Worm (Caenorhabditis elegans) whole organism, young adult: ENCODE data around the gene B0212.3.

ENCODE experiments used
- B0261.1 ChIP-seq: sonication (generic microtip); optimal IDR thresholded peaks from 2 replicates; lab custom pipeline; 2016; ENCODE audit warnings: mild to moderate bottlenecking, missing genetic modification characterization, moderate library complexity, missing compliant biosample characterization
- F23B12.7 ChIP-seq: sonication (generic microtip); optimal IDR thresholded peaks from 2 replicates; lab custom pipeline; 2017; ENCODE audit warnings: missing genetic modification characterization, mild to moderate bottlenecking, missing compliant biosample characterization, antibody characterized with exemption, moderate library complexity; ENCODE audit not compliant: insufficient read depth
- F57C9.4 ChIP-seq: sonication (generic microtip); optimal IDR thresholded peaks from 2 replicates; lab custom pipeline; 2017; ENCODE audit warnings: mild to moderate bottlenecking, missing genetic modification characterization, missing compliant biosample characterization
- K11D2.4 ChIP-seq: fragments of 200-800 bp; sonication (Bioruptor generic); IDR thresholded peaks from 2 replicates; pipeline ENCODE4 v1.3.6; 2022; ENCODE audit warnings: missing genetic modification reagents, missing genetic modification characterization, missing compliant biosample characterization
- Y79H2A.3 ChIP-seq: fragments of 200-800 bp; sonication (Bioruptor generic); conservative IDR thresholded peaks from 2 replicates; pipeline ENCODE4 v1.3.6; 2022; ENCODE audit warnings: missing genetic modification reagents, missing genetic modification characterization, missing compliant biosample characterization
- ama-1 ChIP-seq, 3 experiments: fragments of 150-350 bp in 1 of 3; sonication (generic microtip) in 2 of 3; optimal IDR thresholded peaks; 2 replicates each; lab custom pipeline; 2014 to 2018; ENCODE audit warnings: missing biosample characterization in 2 of 3, missing genetic modification characterization in 2 of 3, missing genetic modification reagents in 2 of 3
- aptf-2 ChIP-seq: fragments of 200-800 bp; sonication (Bioruptor generic); conservative IDR thresholded peaks from 2 replicates; pipeline ENCODE4 v1.3.6; 2022; ENCODE audit warnings: missing genetic modification reagents, missing genetic modification characterization, missing compliant biosample characterization
- attf-6 ChIP-seq: fragments of 200-800 bp; sonication (Bioruptor generic); IDR thresholded peaks from 2 replicates; pipeline ENCODE4 v1.3.6; 2022; ENCODE audit warnings: missing genetic modification reagents, missing genetic modification characterization, missing compliant biosample characterization
- bed-1 ChIP-seq: fragments of 200-800 bp; sonication (Bioruptor generic); IDR thresholded peaks from 2 replicates; pipeline ENCODE4 v1.3.6; 2022; ENCODE audit warnings: missing genetic modification reagents, missing genetic modification characterization, missing compliant biosample characterization
- bed-2 ChIP-seq: fragments of 200-800 bp; sonication (Bioruptor generic); IDR thresholded peaks from 2 replicates; pipeline ENCODE4 v1.3.6; 2022; ENCODE audit warnings: missing genetic modification reagents, missing genetic modification characterization, missing compliant biosample characterization
- ceh-79 ChIP-seq: sonication (generic microtip); optimal IDR thresholded peaks from 2 replicates; lab custom pipeline; 2017; ENCODE audit warnings: mild to moderate bottlenecking, missing genetic modification characterization, missing compliant biosample characterization
- ceh-91 ChIP-seq: fragments of 200-800 bp; sonication (Bioruptor generic); IDR thresholded peaks from 2 replicates; pipeline ENCODE4 v1.3.6; 2022; ENCODE audit warnings: missing genetic modification reagents, missing genetic modification characterization, missing compliant biosample characterization
- die-1 ChIP-seq: sonication (generic microtip); optimal IDR thresholded peaks from 2 replicates; lab custom pipeline; 2016; ENCODE audit warnings: missing genotype, mild to moderate bottlenecking, missing genetic modification characterization, missing compliant biosample characterization
- dox-1 ChIP-seq: fragments of 200-800 bp; sonication (Bioruptor generic); IDR thresholded peaks from 2 replicates; pipeline ENCODE4 v1.3.6; 2022; ENCODE audit warnings: missing genetic modification reagents, missing genetic modification characterization, missing compliant biosample characterization
- dpff-1 ChIP-seq: sonication (generic microtip); optimal IDR thresholded peaks from 2 replicates; lab custom pipeline; 2017; ENCODE audit warnings: mild to moderate bottlenecking, missing genetic modification characterization, missing compliant biosample characterization
- dpl-1 ChIP-seq: fragments of 150-350 bp; optimal IDR thresholded peaks from 2 replicates; lab custom pipeline; 2014; ENCODE audit warnings: missing biosample characterization, missing genetic modification reagents, missing genetic modification characterization
- efl-1 ChIP-seq: fragments of 150-350 bp; optimal IDR thresholded peaks from 2 replicates; lab custom pipeline; 2014; ENCODE audit warnings: missing biosample characterization, missing genetic modification reagents, missing genetic modification characterization
- egl-44 ChIP-seq: fragments of 200-800 bp; sonication (Bioruptor generic); IDR thresholded peaks from 2 replicates; pipeline ENCODE4 v1.3.6; 2022; ENCODE audit warnings: missing genetic modification reagents, missing genetic modification characterization, missing compliant biosample characterization
- egrh-3 ChIP-seq: fragments of 200-800 bp; sonication (Bioruptor generic); IDR thresholded peaks from 2 replicates; pipeline ENCODE4 v1.3.6; 2022; ENCODE audit warnings: missing genetic modification reagents, missing genetic modification characterization, missing compliant biosample characterization
- fkh-3 ChIP-seq: sonication (generic microtip); optimal IDR thresholded peaks from 2 replicates; lab custom pipeline; 2016; ENCODE audit warnings: mild to moderate bottlenecking, missing genetic modification characterization, missing compliant biosample characterization
- hlh-26 ChIP-seq: fragments of 200-800 bp; sonication (Bioruptor generic); conservative IDR thresholded peaks from 2 replicates; pipeline ENCODE4 v1.3.6; 2022; ENCODE audit warnings: missing genetic modification reagents, missing genetic modification characterization, missing compliant biosample characterization
- lin-26 ChIP-seq: fragments of 200-800 bp; sonication (Bioruptor generic); IDR thresholded peaks from 2 replicates; pipeline ENCODE4 v1.3.6; 2022; ENCODE audit warnings: missing genetic modification reagents, missing genetic modification characterization, missing compliant biosample characterization
- lin-40 ChIP-seq: sonication (generic microtip); optimal IDR thresholded peaks from 2 replicates; lab custom pipeline; 2016; ENCODE audit warnings: missing genetic modification characterization, mild to moderate bottlenecking, missing compliant biosample characterization, missing genotype, missing genetic modification reagents
- lsl-1 ChIP-seq: fragments of 200-800 bp; sonication (Bioruptor generic); optimal IDR thresholded peaks from 2 replicates; lab custom pipeline; 2018; ENCODE audit warnings: mild to moderate bottlenecking, missing genetic modification characterization, moderate library complexity, missing compliant biosample characterization
- madf-6 ChIP-seq: fragments of 200-800 bp; sonication (Bioruptor generic); IDR thresholded peaks from 2 replicates; pipeline ENCODE4 v1.3.6; 2022; ENCODE audit warnings: missing genetic modification reagents, missing genetic modification characterization, missing compliant biosample characterization
- madf-8 ChIP-seq: fragments of 200-800 bp; sonication (Bioruptor generic); conservative IDR thresholded peaks from 2 replicates; pipeline ENCODE4 v1.3.6; 2022; ENCODE audit warnings: missing genetic modification reagents, missing genetic modification characterization, missing compliant biosample characterization
- mxl-1 ChIP-seq: sonication (generic microtip); optimal IDR thresholded peaks from 2 replicates; lab custom pipeline; 2016; ENCODE audit warnings: missing genetic modification characterization, missing compliant biosample characterization
- repo-1 ChIP-seq: sonication (generic microtip); optimal IDR thresholded peaks from 2 replicates; lab custom pipeline; 2017; ENCODE audit warnings: mild to moderate bottlenecking, missing genetic modification characterization, missing compliant biosample characterization
- snpc-1.3 ChIP-seq: sonication (generic microtip); optimal IDR thresholded peaks from 2 replicates; lab custom pipeline; 2017; ENCODE audit warnings: missing genetic modification characterization, mild to moderate bottlenecking, missing compliant biosample characterization, antibody characterized with exemption, moderate library complexity, missing genotype, missing genetic modification reagents; ENCODE audit not compliant: insufficient read depth
- snpc-4 ChIP-seq, 5 experiments: fragments of 150-350 bp in 1 of 5; sonication (generic microtip) in 4 of 5; optimal IDR thresholded peaks; 2 replicates each; lab custom pipeline; 2014 to 2018; ENCODE audit warnings: missing genetic modification characterization in 5 of 5, missing biosample characterization in 3 of 5, antibody characterized with exemption in 2 of 5, mild to moderate bottlenecking in 2 of 5, missing compliant biosample characterization in 2 of 5, missing genotype in 2 of 5, moderate library complexity in 2 of 5, missing genetic modification reagents in 1 of 5
- xnd-1 ChIP-seq: sonication (generic microtip); optimal IDR thresholded peaks from 2 replicates; lab custom pipeline; 2016; ENCODE audit warnings: missing genotype, missing genetic modification reagents, missing genetic modification characterization, missing compliant biosample characterization
- ztf-18 ChIP-seq: sonication (generic microtip); optimal IDR thresholded peaks from 2 replicates; lab custom pipeline; 2016; ENCODE audit warnings: missing genotype, mild to moderate bottlenecking, missing genetic modification characterization, missing compliant biosample characterization
- ztf-25 ChIP-seq: fragments of 200-800 bp; sonication (Bioruptor generic); IDR thresholded peaks from 2 replicates; pipeline ENCODE4 v1.3.6; 2022; ENCODE audit warnings: missing genetic modification reagents, missing genetic modification characterization, missing compliant biosample characterization
- ztf-26 ChIP-seq: sonication (generic microtip); optimal IDR thresholded peaks from 2 replicates; lab custom pipeline; 2017; ENCODE audit warnings: missing genetic modification characterization, missing compliant biosample characterization
- ztf-3 ChIP-seq: fragments of 200-800 bp; sonication (Bioruptor generic); optimal IDR thresholded peaks from 2 replicates; lab custom pipeline; 2018; ENCODE audit warnings: mild to moderate bottlenecking, missing genetic modification characterization, missing compliant biosample characterization
- ztf-6 ChIP-seq: fragments of 200-800 bp; sonication (Bioruptor generic); IDR thresholded peaks from 2 replicates; pipeline ENCODE4 v1.3.6; 2022; ENCODE audit warnings: missing genetic modification reagents, missing genetic modification characterization, missing compliant biosample characterization

B0212.3 gene

DNA sequence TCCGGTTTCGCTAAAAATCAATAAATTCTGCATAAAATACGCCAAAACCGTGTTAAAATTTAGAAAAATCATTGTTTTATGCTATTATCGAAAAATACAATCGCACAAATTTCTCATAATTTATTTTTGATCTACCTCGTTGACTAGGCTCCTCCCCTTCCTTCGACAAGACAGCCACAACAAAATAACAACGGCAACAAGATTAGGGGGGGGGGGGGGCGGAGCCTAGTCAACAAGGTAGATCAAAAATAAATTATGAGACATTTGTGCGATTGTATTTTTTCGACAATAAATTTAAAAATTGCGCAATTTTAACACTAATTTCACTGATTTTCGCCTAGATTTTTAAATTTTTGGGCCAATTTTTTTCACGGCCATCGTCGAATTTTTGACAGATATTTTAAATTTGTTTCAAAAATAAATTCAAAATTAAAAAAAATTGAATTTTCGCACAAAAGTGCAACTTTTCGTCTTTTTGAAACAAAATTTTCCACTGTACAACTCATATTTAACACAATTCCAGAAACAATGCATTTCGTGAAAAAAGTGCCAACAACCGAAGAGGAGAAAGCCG, 13.1 kb upstream of the B0212.3 start, which contains the start of gene M57.2:
TSS of gene M57.2 (plus strand) at position 524 of the 574 bp plus-strand sequence.
- peak; percentile 66 for TF ChIP-seq egrh-3
- TF ChIP-seq madf-8 (GFP tag; lab: Robert Waterston, UW), result peak; percentile 51; the same call in 1 of the 2 replicates
- no peak for TF ChIP-seq dpff-1
- TF ChIP-seq bed-2 (GFP tag; lab: Robert Waterston, UW), result no peak
- peak; percentile 13 for TF ChIP-seq xnd-1 (tag; lab: Kevin White, UChicago)
- no peak for TF ChIP-seq ceh-91 (GFP tag; lab: Robert Waterston, UW)
- TF ChIP-seq die-1 (tag; lab: Kevin White, UChicago), result no peak
- TF ChIP-seq egl-44 (GFP tag; lab: Robert Waterston, UW), result no peak
- no peak for TF ChIP-seq lsl-1 (GFP tag; lab: Kevin White, UChicago)
- TF ChIP-seq attf-6 (GFP tag; lab: Robert Waterston, UW), result no peak
- no peak for TF ChIP-seq ztf-3
- TF ChIP-seq madf-6 (GFP tag; lab: Robert Waterston, UW), result peak; percentile 75
- peak; percentile 27 for TF ChIP-seq efl-1

DNA sequence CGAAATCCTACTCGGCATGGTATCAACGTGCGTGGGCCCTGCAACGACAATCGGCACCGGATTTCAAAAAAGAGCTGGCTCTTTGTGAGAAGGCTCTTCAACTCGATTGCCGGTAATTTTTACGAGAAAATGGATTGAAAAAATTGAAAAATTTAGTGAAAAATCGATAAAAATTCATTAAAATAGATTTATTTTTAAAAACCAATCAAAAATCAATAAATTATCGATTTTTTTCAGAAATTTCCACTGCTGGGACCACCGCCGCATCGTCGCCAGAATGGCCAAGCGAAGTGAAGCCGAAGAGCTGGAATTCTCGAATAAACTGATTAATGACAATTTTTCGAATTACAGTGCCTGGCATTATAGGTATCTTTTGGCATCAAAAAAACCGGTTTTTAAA, 12.1 kb upstream of the B0212.3 start:
- TF ChIP-seq lin-40 (no peak), K11D2.4 (no peak), snpc-1.3 (tag; lab: Kevin White, UChicago) (no peak), lin-26 (GFP tag; lab: Robert Waterston, UW) (no peak), F57C9.4 (tag; lab: Kevin White, UChicago) (no peak), dpl-1 (GFP tag; lab: Kevin White, UChicago) (no peak), mxl-1 (tag; lab: Kevin White, UChicago) (no peak), dox-1 (no peak), ceh-79 (tag; lab: Kevin White, UChicago) (no peak), bed-2 (GFP tag; lab: Robert Waterston, UW) (no peak), Y79H2A.3 (GFP tag; lab: Robert Waterston, UW) (no peak), attf-6 (GFP tag; lab: Robert Waterston, UW) (no peak), repo-1 (tag; lab: Kevin White, UChicago) (no peak), ceh-91 (GFP tag; lab: Robert Waterston, UW) (no peak), B0261.1 (tag; lab: Kevin White, UChicago) (no peak)

ce11 chrIV:3531535-3531934, 8.4 kb upstream of the B0212.3 start:
- no peak for TF ChIP-seq bed-1 (GFP tag; lab: Robert Waterston, UW)
- TF ChIP-seq aptf-2 (GFP tag; lab: Robert Waterston, UW), result no peak
- TF ChIP-seq ztf-6 (GFP tag; lab: Robert Waterston, UW), result no peak
- no peak for TF ChIP-seq repo-1 (tag; lab: Kevin White, UChicago)
- no peak for TF ChIP-seq lin-40
- no peak for TF ChIP-seq ama-1 (optimal IDR thresholded peaks at IDR 0.05; lab: Kevin White, UChicago)
- no peak for TF ChIP-seq ama-1 (GFP tag; optimal IDR thresholded peaks at IDR 0.05; lab: Kevin White, UChicago)
- no peak for TF ChIP-seq F23B12.7
- no peak for TF ChIP-seq Y79H2A.3 (GFP tag; lab: Robert Waterston, UW)
- no peak for TF ChIP-seq hlh-26 (GFP tag; lab: Robert Waterston, UW)
- no peak for TF ChIP-seq ztf-26 (tag; lab: Kevin White, UChicago)
- TF ChIP-seq fkh-3 (tag; lab: Kevin White, UChicago), result no peak
- no peak for TF ChIP-seq ztf-18 (tag; lab: Kevin White, UChicago)
- no peak for TF ChIP-seq snpc-4 (GFP tag; optimal IDR thresholded peaks at IDR 0.05; lab: Kevin White, UChicago)
- no peak for TF ChIP-seq snpc-4 (tag; optimal IDR thresholded peaks at IDR 0.05; lab: Kevin White, UChicago)
- no peak for TF ChIP-seq ztf-25 (GFP tag; lab: Robert Waterston, UW)
